Worm (Caenorhabditis elegans) whole organism, L2 larva: ENCODE data around the gene nhr-205.

Source experiments
- C34F6.9 ChIP-seq: fragments of 150-350 bp; optimal IDR thresholded peaks from 2 replicates; lab custom pipeline; 2014; ENCODE audit warnings: missing biosample characterization, missing genetic modification characterization
- F13H6.1 ChIP-seq: sonication (generic microtip); optimal IDR thresholded peaks from 2 replicates; lab custom pipeline; 2016; ENCODE audit warnings: missing genetic modification characterization, missing compliant biosample characterization
- R02D3.7 ChIP-seq: fragments of 150-350 bp; optimal IDR thresholded peaks from 2 replicates; lab custom pipeline; 2014; ENCODE audit warnings: missing biosample characterization, missing genetic modification characterization
- Y55F3AM.14 ChIP-seq: fragments of 200-800 bp; sonication (Bioruptor generic); optimal IDR thresholded peaks from 2 replicates; lab custom pipeline; 2018; ENCODE audit warnings: mild to moderate bottlenecking, missing genetic modification characterization, missing compliant biosample characterization
- ZK546.5 ChIP-seq: sonication (generic microtip); optimal IDR thresholded peaks from 2 replicates; lab custom pipeline; 2017; ENCODE audit warnings: missing biosample characterization, missing genetic modification characterization
- alr-1 ChIP-seq: fragments of 150-350 bp; optimal IDR thresholded peaks from 2 replicates; lab custom pipeline; 2014; ENCODE audit warnings: missing biosample characterization, missing genetic modification characterization
- aly-2 ChIP-seq: fragments of 150-350 bp; optimal IDR thresholded peaks from 2 replicates; lab custom pipeline; 2014; ENCODE audit warnings: missing biosample characterization, missing genetic modification characterization
- ama-1 ChIP-seq: fragments of 150-350 bp; optimal IDR thresholded peaks from 2 replicates; lab custom pipeline; 2018; ENCODE audit warnings: inconsistent platforms
- blmp-1 ChIP-seq: sonication (generic microtip); optimal IDR thresholded peaks from 2 replicates; lab custom pipeline; 2017; ENCODE audit warnings: missing genetic modification characterization, mild to moderate bottlenecking, missing compliant biosample characterization, antibody characterized with exemption, moderate library complexity; ENCODE audit not compliant: insufficient read depth
- ceh-16 ChIP-seq: fragments of 150-350 bp; optimal IDR thresholded peaks from 2 replicates; lab custom pipeline; 2014; ENCODE audit warnings: missing biosample characterization, missing genetic modification characterization
- ceh-82 ChIP-seq: fragments of 150-350 bp; optimal IDR thresholded peaks from 2 replicates; lab custom pipeline; 2014; ENCODE audit warnings: missing biosample characterization, missing genetic modification characterization
- crh-2 ChIP-seq: sonication (generic microtip); optimal IDR thresholded peaks from 2 replicates; lab custom pipeline; 2017; ENCODE audit warnings: missing biosample characterization, missing genetic modification characterization
- dmd-4 ChIP-seq: sonication (generic microtip); optimal IDR thresholded peaks from 2 replicates; lab custom pipeline; 2017; ENCODE audit warnings: missing biosample characterization, missing genetic modification characterization
- egl-27 ChIP-seq: sonication (generic microtip); optimal IDR thresholded peaks from 3 replicates; lab custom pipeline; 2017; ENCODE audit warnings: missing biosample characterization, missing genetic modification reagents, missing genetic modification characterization
- elt-1 ChIP-seq: fragments of 150-350 bp; optimal IDR thresholded peaks from 2 replicates; lab custom pipeline; 2014; ENCODE audit warnings: missing biosample characterization, missing genetic modification characterization
- elt-3 ChIP-seq: sonication (generic microtip); optimal IDR thresholded peaks from 2 replicates; lab custom pipeline; 2017; ENCODE audit warnings: missing biosample characterization, missing genetic modification characterization
- fos-1 ChIP-seq: fragments of 150-350 bp; optimal IDR thresholded peaks from 2 replicates; lab custom pipeline; 2014; ENCODE audit warnings: missing biosample characterization, missing genetic modification characterization
- gmeb-1 ChIP-seq: fragments of 150-350 bp; optimal IDR thresholded peaks from 2 replicates; lab custom pipeline; 2014; ENCODE audit warnings: missing biosample characterization, missing genetic modification characterization
- lin-11 ChIP-seq: fragments of 150-350 bp; sonication (generic microtip); optimal IDR thresholded peaks from 2 replicates; lab custom pipeline; 2014; ENCODE audit warnings: missing biosample characterization, missing genetic modification characterization, inconsistent platforms, mixed read lengths
- lin-13 ChIP-seq: fragments of 150-350 bp; optimal IDR thresholded peaks from 2 replicates; lab custom pipeline; 2014; ENCODE audit warnings: missing biosample characterization, missing genetic modification reagents, missing genetic modification characterization
- lin-39 ChIP-seq: fragments of 150-350 bp; optimal IDR thresholded peaks from 2 replicates; lab custom pipeline; 2014; ENCODE audit warnings: missing biosample characterization, missing genetic modification reagents, missing genetic modification characterization
- lsy-2 ChIP-seq, 2 experiments: fragments of 150-350 bp in 1 of 2; sonication (generic microtip) in 1 of 2; optimal IDR thresholded peaks; 2 replicates each; lab custom pipeline; 2014 to 2017; ENCODE audit warnings: missing biosample characterization in 2 of 2, missing genetic modification characterization in 2 of 2
- mab-5 ChIP-seq: fragments of 150-350 bp; optimal IDR thresholded peaks from 2 replicates; lab custom pipeline; 2014; ENCODE audit warnings: missing biosample characterization, missing genetic modification characterization
- mbf-1 ChIP-seq: sonication (generic microtip); optimal IDR thresholded peaks from 2 replicates; lab custom pipeline; 2017; ENCODE audit warnings: missing biosample characterization, missing genetic modification characterization
- mdl-1 ChIP-seq, 2 experiments: fragments of 150-350 bp in 1 of 2; sonication (generic microtip) in 1 of 2; optimal IDR thresholded peaks; 2 replicates each; lab custom pipeline; 2017; ENCODE audit warnings: missing biosample characterization in 2 of 2, missing genetic modification characterization in 2 of 2
- nhr-10 ChIP-seq: sonication (generic microtip); optimal IDR thresholded peaks from 2 replicates; lab custom pipeline; 2017; ENCODE audit warnings: missing biosample characterization, missing genetic modification characterization
- nhr-11 ChIP-seq: fragments of 150-350 bp; optimal IDR thresholded peaks from 2 replicates; lab custom pipeline; 2014; ENCODE audit warnings: missing biosample characterization, missing genetic modification characterization
- nhr-12 ChIP-seq: fragments of 150-350 bp; optimal IDR thresholded peaks from 2 replicates; lab custom pipeline; 2014; ENCODE audit warnings: missing biosample characterization, missing genetic modification characterization
- nhr-129 ChIP-seq: fragments of 150-350 bp; optimal IDR thresholded peaks from 2 replicates; lab custom pipeline; 2014; ENCODE audit warnings: missing biosample characterization, missing genetic modification characterization
- nhr-21 ChIP-seq: fragments of 150-350 bp; optimal IDR thresholded peaks from 2 replicates; lab custom pipeline; 2014; ENCODE audit warnings: missing biosample characterization, missing genetic modification characterization
- nhr-23 ChIP-seq: fragments of 150-350 bp; optimal IDR thresholded peaks from 2 replicates; lab custom pipeline; 2014; ENCODE audit warnings: missing biosample characterization, missing genetic modification reagents, missing genetic modification characterization
- nhr-237 ChIP-seq: fragments of 150-350 bp; optimal IDR thresholded peaks from 2 replicates; lab custom pipeline; 2014; ENCODE audit warnings: missing biosample characterization, missing genetic modification characterization
- nhr-25 ChIP-seq: fragments of 150-350 bp; sonication (generic microtip); optimal IDR thresholded peaks from 3 replicates; lab custom pipeline; 2014; ENCODE audit warnings: missing biosample characterization, missing genetic modification characterization
- nhr-6 ChIP-seq: fragments of 150-350 bp; optimal IDR thresholded peaks from 2 replicates; lab custom pipeline; 2014; ENCODE audit warnings: missing biosample characterization, missing genetic modification characterization
- nhr-77 ChIP-seq: fragments of 150-350 bp; optimal IDR thresholded peaks from 2 replicates; lab custom pipeline; 2014; ENCODE audit warnings: missing biosample characterization, missing genetic modification characterization
- peb-1 ChIP-seq: fragments of 150-350 bp; optimal IDR thresholded peaks from 2 replicates; lab custom pipeline; 2014; ENCODE audit warnings: missing biosample characterization, missing genetic modification characterization
- sem-4 ChIP-seq: fragments of 150-350 bp; optimal IDR thresholded peaks from 2 replicates; lab custom pipeline; 2014; ENCODE audit warnings: missing biosample characterization, missing genetic modification reagents, missing genetic modification characterization
- skn-1 ChIP-seq: sonication (generic microtip); optimal IDR thresholded peaks from 2 replicates; lab custom pipeline; 2017; ENCODE audit warnings: missing biosample characterization, missing genetic modification characterization
- sma-3 ChIP-seq: sonication (generic microtip); optimal IDR thresholded peaks from 2 replicates; lab custom pipeline; 2016; ENCODE audit warnings: missing genetic modification reagents, missing genetic modification characterization, missing compliant biosample characterization
- sma-9 ChIP-seq, 2 experiments: fragments of 150-350 bp in 1 of 2; sonication (generic microtip) in 1 of 2; optimal IDR thresholded peaks; 2 replicates each; lab custom pipeline; 2014 to 2016; ENCODE audit warnings: missing genetic modification characterization in 2 of 2, mild to moderate bottlenecking in 1 of 2, missing biosample characterization in 1 of 2, missing compliant biosample characterization in 1 of 2, missing genetic modification reagents in 1 of 2, moderate library complexity in 1 of 2
- snpc-4 ChIP-seq: fragments of 150-350 bp; optimal IDR thresholded peaks from 2 replicates; lab custom pipeline; 2014; ENCODE audit warnings: missing biosample characterization, missing genetic modification characterization
- unc-39 ChIP-seq: fragments of 150-350 bp; optimal IDR thresholded peaks from 2 replicates; lab custom pipeline; 2014; ENCODE audit warnings: missing biosample characterization, missing genetic modification characterization
- unc-55 ChIP-seq: fragments of 150-350 bp; sonication (generic microtip); optimal IDR thresholded peaks from 3 replicates; lab custom pipeline; 2014; ENCODE audit warnings: missing biosample characterization, missing genetic modification reagents, missing genetic modification characterization
- unc-62 ChIP-seq: fragments of 150-350 bp; optimal IDR thresholded peaks from 2 replicates; lab custom pipeline; 2014; ENCODE audit warnings: missing biosample characterization, missing genetic modification reagents, missing genetic modification characterization
- zag-1 ChIP-seq: fragments of 150-350 bp; optimal IDR thresholded peaks from 2 replicates; lab custom pipeline; 2014; ENCODE audit warnings: missing biosample characterization, missing genetic modification characterization
- ztf-1 ChIP-seq: fragments of 200-800 bp; sonication (Bioruptor generic); conservative IDR thresholded peaks from 2 replicates; pipeline ENCODE4 v1.3.6; 2022; ENCODE audit warnings: missing genetic modification characterization, missing compliant biosample characterization
- ztf-11 ChIP-seq: sonication (generic microtip); optimal IDR thresholded peaks from 2 replicates; lab custom pipeline; 2017; ENCODE audit warnings: missing biosample characterization, missing genetic modification characterization
- ztf-4 ChIP-seq: fragments of 150-350 bp; optimal IDR thresholded peaks from 2 replicates; lab custom pipeline; 2014; ENCODE audit warnings: missing biosample characterization, missing genetic modification characterization

Gene nhr-205

DNA sequence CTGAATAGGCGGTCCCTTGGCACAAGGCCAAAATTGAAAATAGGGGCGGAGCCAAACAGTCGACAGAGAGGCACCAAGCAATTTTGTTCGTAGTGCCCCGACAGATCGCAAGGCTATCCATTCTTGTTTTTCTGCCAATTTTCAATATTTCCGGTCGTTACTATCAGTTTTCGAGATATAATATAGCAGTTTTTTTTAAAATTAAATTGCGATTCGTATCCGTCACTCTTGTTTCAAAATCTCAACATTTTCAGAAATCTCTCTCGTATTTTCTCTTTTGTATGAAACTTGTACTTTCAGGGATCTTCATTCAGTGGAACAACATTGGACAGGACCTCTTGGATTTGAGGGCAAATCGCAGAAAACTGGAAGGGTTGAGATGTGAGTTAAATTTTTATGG is 44.5 kb downstream of the nhr-205 start, which contains the start of gene F57A8.1:
Gene F57A8.1, plus strand, starts transcription at position 301 of the 400 bp plus-strand sequence.
- TF ChIP-seq unc-55 (GFP tag; lab: Kevin White, UChicago) (no peak), ama-1 (lab: Kevin White, UChicago) (no peak)
- TF ChIP-seq, all 48 proteins: peak for 0

DNA sequence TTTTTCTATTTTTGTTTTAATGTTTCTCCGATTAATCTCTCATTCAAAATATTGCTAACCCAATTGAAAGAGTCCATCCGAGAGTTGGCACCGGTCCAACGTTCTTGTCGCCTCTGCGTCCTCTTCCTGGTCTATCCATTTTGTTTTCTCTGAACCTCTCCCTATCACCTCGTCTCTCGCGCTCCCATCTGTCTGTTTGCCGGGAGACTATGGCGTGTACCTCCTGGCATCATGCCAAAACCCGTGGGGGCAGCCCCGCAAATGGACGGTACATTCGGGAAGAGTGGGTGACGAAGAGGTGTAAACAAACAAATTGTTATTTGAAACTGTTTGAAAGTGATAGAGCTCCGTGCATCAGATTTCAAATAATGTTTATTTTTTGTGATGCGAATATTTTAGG is 45.3 kb downstream of the nhr-205 start, which contains the start of gene T06E8.2:
Gene T06E8.2, minus strand, starts transcription at position 139 of the 400 bp plus-strand sequence.
- TF ChIP-seq unc-39 (tag; lab: Kevin White, UChicago) (no peak), alr-1 (tag; lab: Kevin White, UChicago) (no peak), nhr-6 (tag; lab: Kevin White, UChicago) (no peak), snpc-4 (tag; lab: Kevin White, UChicago) (peak; percentile 33), nhr-25 (tag; lab: Kevin White, UChicago) (peak; percentile 7), nhr-129 (peak; percentile 66), mbf-1 (tag; lab: Kevin White, UChicago) (no peak), R02D3.7 (tag; lab: Kevin White, UChicago) (no peak), nhr-10 (tag; lab: Kevin White, UChicago) (no peak), ceh-16 (no peak), fos-1 (tag; lab: Kevin White, UChicago) (no peak), nhr-23 (no peak), ztf-11 (no peak), lin-13 (GFP tag; lab: Kevin White, UChicago) (no peak), mdl-1 (tag; optimal IDR thresholded peaks at IDR 0.05; lab: Kevin White, UChicago) (no peak), mab-5 (tag; lab: Kevin White, UChicago) (no peak), lin-11 (tag; lab: Kevin White, UChicago) (no peak), elt-3 (no peak), sem-4 (tag; lab: Kevin White, UChicago) (peak; percentile 27), sma-9 (GFP tag; optimal IDR thresholded peaks at IDR 0.05; lab: Kevin White, UChicago) (peak; percentile 84), sma-9 (tag; optimal IDR thresholded peaks at IDR 0.05; lab: Kevin White, UChicago) (no peak), ceh-82 (tag; lab: Kevin White, UChicago) (no peak), unc-62 (GFP tag; lab: Kevin White, UChicago) (no peak), skn-1 (tag; lab: Kevin White, UChicago) (no peak), ama-1 (lab: Kevin White, UChicago) (no peak), unc-55 (GFP tag; lab: Kevin White, UChicago) (no peak), nhr-11 (no peak), nhr-77 (tag; lab: Kevin White, UChicago) (no peak), crh-2 (tag; lab: Kevin White, UChicago) (no peak), lsy-2 (tag; optimal IDR thresholded peaks at IDR 0.05; lab: Kevin White, UChicago) (peak in 1 of 2 experiments; percentile 69), ZK546.5 (tag; lab: Kevin White, UChicago) (no peak), Y55F3AM.14 (GFP tag; lab: Kevin White, UChicago) (no peak), F13H6.1 (peak; percentile 85), aly-2 (tag; lab: Kevin White, UChicago) (no peak), nhr-12 (no peak), ztf-4 (no peak), elt-1 (tag; lab: Kevin White, UChicago) (no peak), zag-1 (tag; lab: Kevin White, UChicago) (no peak), dmd-4 (tag; lab: Kevin White, UChicago) (no peak), lin-39 (tag; lab: Kevin White, UChicago) (no peak), gmeb-1 (tag; lab: Kevin White, UChicago) (no peak), peb-1 (tag; lab: Kevin White, UChicago) (peak; percentile 41), sma-3 (GFP tag; lab: Kevin White, UChicago) (peak; percentile 43), C34F6.9 (tag; lab: Kevin White, UChicago) (peak; percentile 50), blmp-1 (tag; lab: Kevin White, UChicago) (no peak), nhr-237 (tag; lab: Kevin White, UChicago) (no peak), nhr-21 (tag; lab: Kevin White, UChicago) (no peak), egl-27 (peak; percentile 53), ztf-1 (GFP tag; lab: Robert Waterston, UW) (no peak)
